Worm (Caenorhabditis elegans): ENCODE data around the gene fbxb-19.

Gene fbxb-19

DNA sequence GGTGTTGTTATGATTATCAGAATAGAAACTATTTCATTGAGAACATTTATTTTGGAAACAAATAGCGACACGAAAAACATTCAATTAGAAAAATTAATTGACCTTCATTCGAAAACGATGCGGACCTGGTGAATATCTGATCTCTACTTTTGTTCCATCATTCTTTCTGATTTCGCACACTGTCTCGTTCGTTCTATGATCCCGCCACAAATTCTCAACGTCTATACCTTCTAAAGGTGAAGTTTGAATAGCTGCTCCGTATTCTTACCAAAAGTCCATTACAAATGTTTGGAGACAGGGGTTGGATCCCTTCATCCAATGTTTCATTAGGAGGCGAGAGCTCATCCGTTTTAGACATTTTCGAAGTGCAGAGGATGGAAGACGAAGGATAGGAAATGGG is 37.2 kb downstream of the fbxb-19 start, which contains the start of gene fbxb-16:
Gene fbxb-16 (minus strand): TSS at position 101 of the 400 bp plus-strand sequence.
- TF ChIP-seq egl-27 (tag; optimal IDR thresholded peaks at IDR 0.05) (no peak), aly-2 (tag; optimal IDR thresholded peaks at IDR 0.05) (no peak), peb-1 (tag; optimal IDR thresholded peaks at IDR 0.05) (no peak), lin-39 (tag; optimal IDR thresholded peaks at IDR 0.05) (no peak), nhr-25 (tag; optimal IDR thresholded peaks at IDR 0.05) (no peak)

ce11 chrII:1650502-1650901 is 38.5 kb downstream of the fbxb-19 start, which contains the start of gene fbxb-20:
TSS of gene fbxb-20 (minus strand) at chrII:1650602.
- TF ChIP-seq mbf-1 (tag; optimal IDR thresholded peaks at IDR 0.05) (no peak), Y55F3AM.14 (GFP tag; optimal IDR thresholded peaks at IDR 0.05) (no peak), nhr-12 (tag; optimal IDR thresholded peaks at IDR 0.05) (no peak), ceh-82 (tag; optimal IDR thresholded peaks at IDR 0.05) (no peak), snpc-4 (tag; optimal IDR thresholded peaks at IDR 0.05) (no peak)

DNA sequence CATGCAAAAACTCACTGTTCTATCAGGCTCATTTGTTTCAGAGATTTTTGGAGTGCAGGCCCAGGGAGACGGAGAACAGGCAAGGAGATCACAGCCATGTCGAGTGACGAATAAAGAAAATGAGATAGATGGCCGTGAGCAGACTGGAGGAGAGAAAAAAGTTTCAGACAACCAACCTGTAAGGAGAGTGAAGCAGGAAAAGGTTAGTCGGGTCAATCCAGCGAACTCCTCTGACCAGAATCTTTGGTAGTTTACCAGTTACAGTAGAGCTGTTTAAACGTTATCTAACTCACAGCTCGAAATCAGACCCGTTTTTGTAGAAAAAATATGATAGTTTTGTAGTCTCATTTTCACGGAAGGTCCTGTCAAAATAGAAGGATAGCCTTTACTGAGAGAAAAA is 40.2 kb downstream of the fbxb-19 start, which contains the start of gene fbxb-21:
Gene fbxb-21 (minus strand): TSS at position 101 of the 400 bp plus-strand sequence.
- no peak for TF ChIP-seq nhr-237 (tag; optimal IDR thresholded peaks at IDR 0.05)
- TF ChIP-seq C34F6.9 (tag; optimal IDR thresholded peaks at IDR 0.05): no peak
- TF ChIP-seq mab-5 (tag; optimal IDR thresholded peaks at IDR 0.05): no peak
- TF ChIP-seq nhr-25 (tag; optimal IDR thresholded peaks at IDR 0.05): no peak
- TF ChIP-seq crh-2 (tag; optimal IDR thresholded peaks at IDR 0.05): no peak
- TF ChIP-seq fos-1 (tag; optimal IDR thresholded peaks at IDR 0.05): no peak
- no peak for TF ChIP-seq peb-1 (tag; optimal IDR thresholded peaks at IDR 0.05)

DNA sequence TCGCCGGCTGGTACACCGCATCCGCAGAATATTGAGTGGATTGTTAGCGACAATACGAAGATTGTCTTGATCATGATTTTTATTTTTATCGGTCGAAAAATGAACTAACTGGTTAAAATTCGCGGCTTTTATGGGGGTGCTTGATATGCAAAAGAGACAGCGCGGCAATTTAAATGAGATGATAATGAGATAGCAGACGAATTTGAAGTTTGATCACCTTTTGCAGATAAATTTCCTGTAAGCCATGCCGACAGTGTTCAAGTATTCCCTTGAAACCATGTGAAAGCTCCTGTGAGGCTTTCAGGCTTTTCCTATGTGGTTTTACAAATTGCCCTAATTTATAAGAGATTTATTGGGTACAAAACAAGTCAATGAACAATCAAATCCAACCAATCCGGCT is 42.8 kb downstream of the fbxb-19 start, which contains the start of gene ZC204.17:
Gene ZC204.17 (minus strand): TSS at position 101 of the 400 bp plus-strand sequence.
- TF ChIP-seq lin-39 (tag; optimal IDR thresholded peaks at IDR 0.05) (no peak), lsy-2 (tag; optimal IDR thresholded peaks at IDR 0.05) (no peak), gmeb-1 (tag; optimal IDR thresholded peaks at IDR 0.05) (no peak), ceh-16 (tag; optimal IDR thresholded peaks at IDR 0.05) (no peak), ztf-4 (tag; optimal IDR thresholded peaks at IDR 0.05) (no peak), mbf-1 (tag; optimal IDR thresholded peaks at IDR 0.05) (no peak), ama-1 (optimal IDR thresholded peaks at IDR 0.05) (no peak), mab-5 (tag; optimal IDR thresholded peaks at IDR 0.05) (no peak), zag-1 (tag; optimal IDR thresholded peaks at IDR 0.05) (no peak), elt-1 (tag; optimal IDR thresholded peaks at IDR 0.05) (no peak), nhr-11 (tag; optimal IDR thresholded peaks at IDR 0.05) (no peak)

DNA sequence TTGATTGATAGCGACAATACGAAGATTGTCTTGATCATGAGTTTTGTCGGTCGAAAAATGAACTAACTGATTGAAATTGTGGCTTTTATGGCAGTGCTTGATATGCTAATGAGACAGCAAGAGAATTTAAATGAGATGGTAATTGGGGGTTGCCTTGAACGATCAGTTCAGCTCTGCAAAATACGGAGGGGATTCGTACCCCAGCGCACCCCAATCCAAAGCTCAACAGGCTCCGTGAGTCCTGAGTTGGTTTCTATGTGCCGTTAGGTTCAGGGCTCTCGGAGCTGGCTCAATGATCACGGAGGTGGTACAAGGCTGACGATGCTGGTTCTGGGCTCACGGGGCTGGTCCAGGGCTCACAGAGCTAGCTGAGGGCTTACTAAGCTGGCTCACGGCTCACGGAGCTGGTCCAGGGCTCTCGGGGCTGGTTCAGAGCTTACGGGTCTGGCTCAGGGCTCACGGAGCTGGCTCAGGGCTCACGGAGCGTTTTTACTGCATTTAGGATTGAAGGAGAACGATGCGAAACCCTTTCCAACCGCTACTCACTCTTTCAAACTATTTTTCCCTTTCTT is 44.1 kb downstream of the fbxb-19 start, which contains the start of gene ZC204.6:
Gene ZC204.6 (minus strand): TSS at position 51 of the 572 bp plus-strand sequence.
- TF ChIP-seq ztf-4 (tag; optimal IDR thresholded peaks at IDR 0.05): no peak

ce11 chrII:1640496-1640895 is 48.5 kb downstream of the fbxb-19 start, which contains the start of gene srh-72:
TSS of gene srh-72 (minus strand) at chrII:1640596.
- TF ChIP-seq nhr-129 (tag; optimal IDR thresholded peaks at IDR 0.05) (no peak), unc-62 (GFP tag; optimal IDR thresholded peaks at IDR 0.05) (no peak), ZK546.5 (tag; optimal IDR thresholded peaks at IDR 0.05) (no peak), lsy-2 (tag; optimal IDR thresholded peaks at IDR 0.05) (no peak), nhr-10 (tag; optimal IDR thresholded peaks at IDR 0.05) (no peak), R02D3.7 (tag; optimal IDR thresholded peaks at IDR 0.05) (no peak), elt-1 (tag; optimal IDR thresholded peaks at IDR 0.05) (no peak), ztf-4 (tag; optimal IDR thresholded peaks at IDR 0.05) (no peak), skn-1 (tag; optimal IDR thresholded peaks at IDR 0.05) (no peak), aly-2 (tag; optimal IDR thresholded peaks at IDR 0.05) (no peak), alr-1 (tag; optimal IDR thresholded peaks at IDR 0.05) (no peak), ztf-11 (tag; optimal IDR thresholded peaks at IDR 0.05) (no peak)

All from whole organism, L2 larva.